Fruit fly (Drosophila melanogaster) whole organism, wandering third instar larva: Measurements from ENCODE around the gene CG18301.

Source experiments
- CG32264 ChIP-seq: fragments of 200-800 bp; sonication (Bioruptor generic); optimal IDR thresholded peaks from 2 replicates; lab custom pipeline; 2016; ENCODE audit warnings: missing biosample characterization, missing genetic modification characterization
- CrebA ChIP-seq: fragments of 200-800 bp; sonication (Bioruptor generic); optimal IDR thresholded peaks from 2 replicates; lab custom pipeline; 2016; ENCODE audit warnings: missing biosample characterization, mild to moderate bottlenecking, missing genetic modification characterization, borderline replicate concordance
- Dfd ChIP-seq: fragments of >200 bp; optimal IDR thresholded peaks from 2 replicates; lab custom pipeline; 2017; ENCODE audit warnings: missing biosample characterization, missing genetic modification characterization
- Dif ChIP-seq: fragments of 200-275, 200-300 bp; sonication (Bioruptor generic); optimal IDR thresholded peaks from 2 replicates; lab custom pipeline; 2018; ENCODE audit warnings: missing biosample characterization, missing genetic modification characterization; ENCODE audit not compliant: partially characterized antibody
- HLH106 ChIP-seq: fragments of 200-800 bp; optimal IDR thresholded peaks from 3 replicates; lab custom pipeline; 2019; ENCODE audit warnings: missing biosample characterization, mild to moderate bottlenecking, missing genetic modification characterization, moderate library complexity
- Hnf4 ChIP-seq: fragments of 200-800 bp; sonication (Bioruptor generic); optimal IDR thresholded peaks from 2 replicates; lab custom pipeline; 2016; ENCODE audit warnings: missing biosample characterization, mild to moderate bottlenecking, missing genetic modification characterization
- Hr83 ChIP-seq: fragments of 200-300 bp; sonication (Bioruptor generic); optimal IDR thresholded peaks from 2 replicates; lab custom pipeline; 2016; ENCODE audit warnings: missing biosample characterization, mild to moderate bottlenecking, missing genetic modification characterization, moderate library complexity; ENCODE audit not compliant: poor library complexity, severe bottlenecking
- Jra ChIP-seq: sonication (Bioruptor generic); optimal IDR thresholded peaks from 2 replicates; lab custom pipeline; 2016; ENCODE audit warnings: missing biosample characterization, missing genetic modification characterization
- Myc ChIP-seq: fragments of >200 bp; optimal IDR thresholded peaks from 2 replicates; lab custom pipeline; 2017
- OdsH ChIP-seq: fragments of 200-800 bp; sonication (Bioruptor generic); optimal IDR thresholded peaks from 2 replicates; lab custom pipeline; 2016; ENCODE audit warnings: missing biosample characterization, mild to moderate bottlenecking, missing genetic modification characterization
- Sp1 ChIP-seq: fragments of 200-800 bp; sonication (Bioruptor generic); optimal IDR thresholded peaks from 3 replicates; lab custom pipeline; 2019; ENCODE audit warnings: missing biosample characterization, mild to moderate bottlenecking, missing genetic modification characterization, moderate library complexity
- Vsx2 ChIP-seq: fragments of 200-300, 225-300 bp; sonication (Bioruptor generic); optimal IDR thresholded peaks from 2 replicates; lab custom pipeline; 2018; ENCODE audit warnings: missing biosample characterization, missing genetic modification characterization; ENCODE audit not compliant: partially characterized antibody
- br ChIP-seq: fragments of 200-800 bp; sonication (Bioruptor generic); optimal IDR thresholded peaks from 2 replicates; lab custom pipeline; 2016; ENCODE audit warnings: missing biosample characterization, missing genetic modification characterization
- brk ChIP-seq: fragments of 200-800 bp; sonication (Bioruptor generic); optimal IDR thresholded peaks from 2 replicates; lab custom pipeline; 2016; ENCODE audit warnings: missing biosample characterization, mild to moderate bottlenecking, missing genetic modification characterization
- dl ChIP-seq, 2 experiments: fragments of 175-275, 200-275 bp in 1 of 2; fragments of 200-275 bp in 1 of 2; sonication (Bioruptor generic); optimal IDR thresholded peaks; lab custom pipeline; 2018; ENCODE audit warnings: mild to moderate bottlenecking in 2 of 2, missing biosample characterization in 2 of 2, missing genetic modification characterization in 2 of 2, moderate library complexity in 2 of 2; ENCODE audit not compliant: partially characterized antibody in 2 of 2, insufficient read depth in 1 of 2
- dsf ChIP-seq: sonication (Bioruptor generic); optimal IDR thresholded peaks from 2 replicates; lab custom pipeline; 2016; ENCODE audit warnings: missing biosample characterization, missing genetic modification characterization, borderline replicate concordance
- ey ChIP-seq: fragments of 200-800 bp; sonication (Bioruptor generic); optimal IDR thresholded peaks from 2 replicates; lab custom pipeline; 2016; ENCODE audit warnings: missing biosample characterization, missing genetic modification characterization
- fru ChIP-seq: fragments of 200-800 bp; sonication (Bioruptor generic); optimal IDR thresholded peaks from 3 replicates; lab custom pipeline; 2016; ENCODE audit warnings: missing biosample characterization, mild to moderate bottlenecking, missing genetic modification characterization
- h ChIP-seq: fragments of 200-800 bp; sonication (Bioruptor generic); optimal IDR thresholded peaks from 3 replicates; lab custom pipeline; 2016; ENCODE audit warnings: missing biosample characterization, mild to moderate bottlenecking, missing genetic modification characterization
- jim ChIP-seq: fragments of 175-275, 200-325 bp; sonication (Bioruptor generic); optimal IDR thresholded peaks from 2 replicates; lab custom pipeline; 2016; ENCODE audit warnings: missing biosample characterization, mild to moderate bottlenecking, missing genetic modification characterization
- psq ChIP-seq: fragments of 200-800 bp; sonication (Bioruptor generic); optimal IDR thresholded peaks from 3 replicates; lab custom pipeline; 2017; ENCODE audit warnings: missing biosample characterization, mild to moderate bottlenecking, missing genetic modification characterization, moderate library complexity
- rgr ChIP-seq: fragments of 200-800 bp; sonication (Bioruptor generic); optimal IDR thresholded peaks from 3 replicates; lab custom pipeline; 2016; ENCODE audit warnings: missing biosample characterization, mild to moderate bottlenecking, missing genetic modification characterization
- sage ChIP-seq: fragments of 200-800 bp; sonication (Bioruptor generic); optimal IDR thresholded peaks from 2 replicates; lab custom pipeline; 2016; ENCODE audit warnings: missing biosample characterization, mild to moderate bottlenecking, missing genetic modification characterization
- sv ChIP-seq: fragments of 200-800 bp; sonication (Bioruptor generic); optimal IDR thresholded peaks from 3 replicates; lab custom pipeline; 2016; ENCODE audit warnings: missing biosample characterization, missing genetic modification characterization
- tai ChIP-seq: sonication (Bioruptor generic); optimal IDR thresholded peaks from 2 replicates; lab custom pipeline; 2016; ENCODE audit warnings: missing biosample characterization, missing genetic modification characterization
- usp ChIP-seq: fragments of >200 bp; optimal IDR thresholded peaks from 2 replicates; lab custom pipeline; 2017; ENCODE audit warnings: missing biosample characterization, missing genetic modification characterization

CG18301 gene

dm6 chr2L:10531521-10531920 lies at the start of gene CG18301:
Gene CG18301, plus strand, starts transcription at chr2L:10531821.
- TF ChIP-seq OdsH (GFP tag; lab: Kevin White, UChicago) (no peak), Dif (GFP tag; lab: Kevin White, UChicago) (no peak), psq (no peak), Jra (no peak), usp (no peak)

dm6 chr2L:10483073-10483472 lies 48.5 kb upstream of the CG18301 start, which contains the start of gene Grip75:
Gene Grip75, plus strand, starts transcription at chr2L:10483295.
- TF ChIP-seq Jra (no peak), dl (GFP tag; optimal IDR thresholded peaks at IDR 0.05; lab: Kevin White, UChicago; ENCODE audit: insufficient read depth in 1 of 2, partially characterized antibody in 2 of 2) (no peak), br (GFP tag; lab: Kevin White, UChicago) (no peak), Hnf4 (GFP tag; lab: Kevin White, UChicago) (no peak), OdsH (GFP tag; lab: Kevin White, UChicago) (no peak), dsf (GFP tag; lab: Kevin White, UChicago) (no peak), CG32264 (GFP tag; lab: Kevin White, UChicago) (no peak), sv (GFP tag; lab: Kevin White, UChicago) (no peak), brk (GFP tag; lab: Kevin White, UChicago) (no peak), CrebA (GFP tag; lab: Kevin White, UChicago) (no peak), jim (no peak), HLH106 (tag; lab: Kevin White, UChicago) (no peak)

dm6 chr2L:10488484-10489223 lies 43.0 kb upstream of the CG18301 start, which contains the start of the genes Cog4 and CG6144:
Gene Cog4, minus strand, starts transcription at chr2L:10488622.
Gene CG6144, plus strand, starts transcription at chr2L:10488694.
- TF ChIP-seq usp (no peak), OdsH (GFP tag; lab: Kevin White, UChicago) (peak; percentile 15), sv (GFP tag; lab: Kevin White, UChicago) (peak; percentile 44), Myc (lab: Kevin White, UChicago) (no peak), psq (peak; percentile 1), Sp1 (GFP tag; lab: Kevin White, UChicago) (no peak)

dm6 chr2L:10491354-10491753 lies 40.3 kb upstream of the CG18301 start, which contains the start of gene CG13144:
Gene CG13144, minus strand, starts transcription at chr2L:10491454.
- TF ChIP-seq rgr (no peak), sage (GFP tag; lab: Kevin White, UChicago) (no peak)

dm6 chr2L:10495495-10495894 lies 36.1 kb upstream of the CG18301 start:
- no peak for TF ChIP-seq h (GFP tag; lab: Kevin White, UChicago)
- TF ChIP-seq ey: no peak
- no peak for TF ChIP-seq fru (GFP tag; lab: Kevin White, UChicago)
- TF ChIP-seq, all 38 proteins: peak for 0

dm6 chr2L:10496338-10496737 lies 35.3 kb upstream of the CG18301 start:
- TF ChIP-seq Hr83 (GFP tag; lab: Kevin White, UChicago) (no peak), Myc (lab: Kevin White, UChicago) (no peak), tai (GFP tag; lab: Kevin White, UChicago) (no peak), jim (no peak), CrebA (GFP tag; lab: Kevin White, UChicago) (no peak), OdsH (GFP tag; lab: Kevin White, UChicago) (no peak), Vsx2 (GFP tag; lab: Kevin White, UChicago) (no peak), Dfd (GFP tag; lab: Kevin White, UChicago) (no peak)
